Fruit fly (Drosophila melanogaster) whole organism, embryonic: ENCODE measurements around the gene Sec3.
A peak's percentile ranks its signal among the peaks of the same experiment; 100 is the strongest.

Experiments
- Antp ChIP-seq: fragments of 200-800 bp; sonication (Bioruptor generic); optimal IDR thresholded peaks from 3 replicates; lab custom pipeline; 2016; ENCODE audit warnings: missing biosample characterization, missing genetic modification characterization
- B-H1 ChIP-seq: fragments of 200-800 bp; sonication (Bioruptor generic); IDR thresholded peaks from 3 replicates; pipeline ENCODE4 v1.3.6; 2022; ENCODE audit warnings: missing biosample characterization, missing genetic modification characterization
- BEAF-32 ChIP-seq: fragments of 200-800 bp; sonication (Bioruptor generic); optimal IDR thresholded peaks from 3 replicates; lab custom pipeline; 2017; ENCODE audit warnings: missing biosample characterization, missing genetic modification characterization, mild to moderate bottlenecking, moderate library complexity, missing genetic modification reagents
- Bdp1 ChIP-seq: fragments of 200-800 bp; sonication (Bioruptor generic); optimal IDR thresholded peaks from 3 replicates; lab custom pipeline; 2016; ENCODE audit warnings: missing biosample characterization, missing genetic modification characterization
- BtbVII ChIP-seq: fragments of 200-800 bp; sonication (Bioruptor generic); optimal IDR thresholded peaks from 3 replicates; lab custom pipeline; 2017; ENCODE audit warnings: missing biosample characterization, mild to moderate bottlenecking, missing genetic modification characterization
- CG10267 ChIP-seq: fragments of 200-800 bp; sonication (Bioruptor generic); optimal IDR thresholded peaks from 2 replicates; lab custom pipeline; 2018; ENCODE audit warnings: missing biosample characterization, mild to moderate bottlenecking, missing genetic modification characterization, moderate library complexity
- CG15696 ChIP-seq: fragments of 200-800 bp; sonication (Bioruptor generic); optimal IDR thresholded peaks from 2 replicates; lab custom pipeline; 2019; ENCODE audit warnings: missing biosample characterization, mild to moderate bottlenecking, missing genetic modification characterization, moderate library complexity
- CG17568 ChIP-seq: fragments of 200-800 bp; sonication (Bioruptor generic); optimal IDR thresholded peaks from 2 replicates; lab custom pipeline; 2018; ENCODE audit warnings: missing biosample characterization, mild to moderate bottlenecking, missing genetic modification characterization, moderate library complexity
- CG1832 ChIP-seq: fragments of 200-800 bp; sonication (Bioruptor generic); optimal IDR thresholded peaks from 2 replicates; lab custom pipeline; 2017; ENCODE audit warnings: missing biosample characterization, mild to moderate bottlenecking, missing genetic modification characterization, inconsistent platforms
- CG2199 ChIP-seq: fragments of 200-800 bp; sonication (Bioruptor generic); IDR thresholded peaks from 3 replicates; pipeline ENCODE4 v1.3.6; 2022; ENCODE audit warnings: missing biosample characterization, missing genetic modification characterization
- CG30403 ChIP-seq: fragments of 200-800 bp; sonication (Bioruptor generic); optimal IDR thresholded peaks from 3 replicates; lab custom pipeline; 2016; ENCODE audit warnings: missing biosample characterization, missing genetic modification characterization
- CG3407 ChIP-seq: fragments of 200-800 bp; sonication (Bioruptor generic); optimal IDR thresholded peaks from 2 replicates; lab custom pipeline; 2018; ENCODE audit warnings: missing biosample characterization, mild to moderate bottlenecking, missing genetic modification characterization
- CG34422 ChIP-seq: fragments of 200-800 bp; sonication (Bioruptor generic); IDR thresholded peaks from 3 replicates; pipeline ENCODE4 v1.3.6; 2022; ENCODE audit warnings: missing biosample characterization, missing genetic modification characterization
- CG3995 ChIP-seq: fragments of 200-800 bp; sonication (Bioruptor generic); optimal IDR thresholded peaks from 3 replicates; lab custom pipeline; 2016; ENCODE audit warnings: missing biosample characterization, missing genetic modification characterization
- CG5245 ChIP-seq: fragments of 200-800 bp; sonication (Bioruptor generic); optimal IDR thresholded peaks from 3 replicates; lab custom pipeline; 2016; ENCODE audit warnings: missing biosample characterization, missing genetic modification characterization
- CG6654 ChIP-seq: fragments of 200-800 bp; sonication (Bioruptor generic); optimal IDR thresholded peaks from 2 replicates; lab custom pipeline; 2017; ENCODE audit warnings: missing biosample characterization, mild to moderate bottlenecking, missing genetic modification characterization
- CG9932 ChIP-seq: fragments of 200-800 bp; sonication (Bioruptor generic); IDR thresholded peaks from 2 replicates; pipeline ENCODE4 v1.3.6; 2022; ENCODE audit warnings: missing biosample characterization, missing genetic modification characterization
- CoRest ChIP-seq: fragments of 200-800 bp; sonication (Bioruptor generic); optimal IDR thresholded peaks from 3 replicates; lab custom pipeline; 2018; ENCODE audit warnings: missing biosample characterization, mild to moderate bottlenecking, missing genetic modification characterization, moderate library complexity
- Dll ChIP-seq: fragments of 200-800 bp; sonication (Bioruptor generic); IDR thresholded peaks from 4 replicates; pipeline ENCODE4 v1.3.6; 2022; ENCODE audit warnings: missing biosample characterization, missing genetic modification characterization; ENCODE audit not compliant: partially characterized antibody
- ERR ChIP-seq: fragments of 200-800 bp; sonication (Bioruptor generic); optimal IDR thresholded peaks from 2 replicates; lab custom pipeline; 2016; ENCODE audit warnings: missing biosample characterization, missing genetic modification characterization
- Fer3 ChIP-seq: fragments of 200-800 bp; sonication (Bioruptor generic); optimal IDR thresholded peaks from 2 replicates; lab custom pipeline; 2018; ENCODE audit warnings: missing biosample characterization, mild to moderate bottlenecking, missing genetic modification characterization, moderate library complexity
- HLH4C ChIP-seq: fragments of 200-800 bp; sonication (Bioruptor generic); IDR thresholded peaks from 3 replicates; pipeline ENCODE4 v1.3.6; 2022; ENCODE audit warnings: missing biosample characterization, missing genetic modification characterization; ENCODE audit not compliant: partially characterized antibody
- Jarid2 ChIP-seq: fragments of 200-800 bp; sonication (Bioruptor generic); optimal IDR thresholded peaks from 3 replicates; lab custom pipeline; 2017; ENCODE audit warnings: mild to moderate bottlenecking, missing biosample characterization, missing genetic modification reagents, missing genetic modification characterization
- Meics ChIP-seq: fragments of 200-800 bp; sonication (Bioruptor generic); optimal IDR thresholded peaks from 2 replicates; lab custom pipeline; 2017; ENCODE audit warnings: missing biosample characterization, mild to moderate bottlenecking, missing genetic modification characterization
- Pdp1 ChIP-seq, 2 experiments: fragments of 200-800 bp; sonication (Bioruptor generic); optimal IDR thresholded peaks; 3 replicates each; lab custom pipeline; 2016; ENCODE audit warnings: missing biosample characterization in 2 of 2, missing genetic modification characterization in 2 of 2, mild to moderate bottlenecking in 1 of 2, moderate library complexity in 1 of 2
- Taf1 ChIP-seq: fragments of 200-800 bp; sonication (Bioruptor generic); IDR thresholded peaks from 2 replicates; pipeline ENCODE4 v1.3.6; 2022; ENCODE audit warnings: missing biosample characterization, missing genetic modification characterization
- amos ChIP-seq: fragments of 200-800 bp; sonication (Bioruptor generic); IDR thresholded peaks from 2 replicates; pipeline ENCODE4 v1.3.6; 2022; ENCODE audit warnings: missing biosample characterization, missing genetic modification characterization; ENCODE audit not compliant: partially characterized antibody
- aop ChIP-seq: fragments of 200-800 bp; sonication (Bioruptor generic); IDR thresholded peaks from 2 replicates; pipeline ENCODE4 v1.3.6; 2022; ENCODE audit warnings: missing biosample characterization, missing genetic modification characterization
- ap ChIP-seq: fragments of 200-800 bp; sonication (Bioruptor generic); IDR thresholded peaks from 2 replicates; pipeline ENCODE4 v1.3.6; 2022; ENCODE audit warnings: missing biosample characterization, missing genetic modification characterization
- bab2 ChIP-seq: fragments of 200-800 bp; sonication (Bioruptor generic); optimal IDR thresholded peaks from 2 replicates; lab custom pipeline; 2016; ENCODE audit warnings: missing biosample characterization, missing genetic modification characterization
- btn ChIP-seq: fragments of 200-800 bp; sonication (Bioruptor generic); optimal IDR thresholded peaks from 2 replicates; lab custom pipeline; 2016; ENCODE audit warnings: missing biosample characterization, missing genetic modification characterization
- chm ChIP-seq: fragments of 200-800 bp; sonication (Bioruptor generic); IDR thresholded peaks from 2 replicates; pipeline ENCODE4 v1.3.6; 2022; ENCODE audit warnings: missing biosample characterization, missing genetic modification characterization
- dati ChIP-seq: fragments of 200-800 bp; sonication (Bioruptor generic); IDR thresholded peaks from 2 replicates; pipeline ENCODE4 v1.3.6; 2022; ENCODE audit warnings: missing biosample characterization, missing genetic modification characterization
- dpn ChIP-seq, 2 experiments: fragments of 200-800 bp; sonication (Bioruptor generic); optimal IDR thresholded peaks; 3 replicates each; lab custom pipeline; 2016; ENCODE audit warnings: missing biosample characterization in 2 of 2, missing genetic modification characterization in 2 of 2
- eve ChIP-seq, 2 experiments: fragments of >200 bp; optimal IDR thresholded peaks; 2 replicates each; lab custom pipeline; 2017; ENCODE audit warnings: missing biosample characterization in 2 of 2, missing genetic modification characterization in 2 of 2
- gcm2 ChIP-seq: fragments of 200-800 bp; sonication (Bioruptor generic); optimal IDR thresholded peaks from 2 replicates; lab custom pipeline; 2016; ENCODE audit warnings: missing biosample characterization, missing genetic modification characterization
- gem ChIP-seq: fragments of 200-800 bp; sonication (Bioruptor generic); optimal IDR thresholded peaks from 2 replicates; lab custom pipeline; 2019; ENCODE audit warnings: missing biosample characterization, mild to moderate bottlenecking, missing genetic modification characterization, moderate library complexity
- grn ChIP-seq: fragments of 200-800 bp; sonication (Bioruptor generic); optimal IDR thresholded peaks from 3 replicates; lab custom pipeline; 2017; ENCODE audit warnings: missing biosample characterization, missing genetic modification characterization
- hbn ChIP-seq: fragments of 200-800 bp; sonication (Bioruptor generic); IDR thresholded peaks from 2 replicates; pipeline ENCODE4 v1.3.6; 2022; ENCODE audit warnings: missing biosample characterization, missing genetic modification characterization; ENCODE audit not compliant: partially characterized antibody
- her ChIP-seq: fragments of 200-800 bp; sonication (Bioruptor generic); optimal IDR thresholded peaks from 2 replicates; lab custom pipeline; 2016; ENCODE audit warnings: missing biosample characterization, missing genetic modification characterization
- lmd ChIP-seq: fragments of 200-800 bp; sonication (Bioruptor generic); IDR thresholded peaks from 2 replicates; pipeline ENCODE4 v1.3.6; 2022; ENCODE audit warnings: missing biosample characterization, missing genetic modification characterization
- pb ChIP-seq: fragments of 200-800 bp; sonication (Bioruptor generic); optimal IDR thresholded peaks from 3 replicates; lab custom pipeline; 2016; ENCODE audit warnings: missing biosample characterization, missing genetic modification characterization
- scrt ChIP-seq: fragments of 200-800 bp; sonication (Bioruptor generic); optimal IDR thresholded peaks from 2 replicates; lab custom pipeline; 2018; ENCODE audit warnings: missing biosample characterization, mild to moderate bottlenecking, missing genetic modification characterization, moderate library complexity
- shn ChIP-seq: fragments of 200-800 bp; sonication (Bioruptor generic); optimal IDR thresholded peaks from 3 replicates; lab custom pipeline; 2016; ENCODE audit warnings: missing biosample characterization, missing genetic modification characterization
- slou ChIP-seq: fragments of 200-800 bp; sonication (Bioruptor generic); optimal IDR thresholded peaks from 3 replicates; lab custom pipeline; 2016; ENCODE audit warnings: missing biosample characterization, missing genetic modification characterization
- sob ChIP-seq: fragments of 200-800 bp; sonication (Bioruptor generic); IDR thresholded peaks from 2 replicates; pipeline ENCODE4 v1.3.6; 2022; ENCODE audit warnings: missing biosample characterization, missing genetic modification characterization
- tap ChIP-seq: fragments of 200-800 bp; optimal IDR thresholded peaks from 3 replicates; lab custom pipeline; 2019; ENCODE audit warnings: missing biosample characterization, mild to moderate bottlenecking, missing genetic modification characterization, moderate library complexity
- tll ChIP-seq, 2 experiments: fragments of 200-800 bp in 1 of 2; fragments of >200 bp in 1 of 2; sonication (Bioruptor generic) in 1 of 2; optimal IDR thresholded peaks; 2 replicates each; lab custom pipeline; 2017 to 2019; ENCODE audit warnings: missing biosample characterization in 2 of 2, missing genetic modification characterization in 2 of 2, mild to moderate bottlenecking in 1 of 2, moderate library complexity in 1 of 2
- twi ChIP-seq: fragments of 200-800 bp; optimal IDR thresholded peaks from 2 replicates; lab custom pipeline; 2019; ENCODE audit warnings: missing biosample characterization, mild to moderate bottlenecking, missing genetic modification characterization, moderate library complexity
- usp ChIP-seq: fragments of >200 bp; optimal IDR thresholded peaks from 2 replicates; lab custom pipeline; 2017; ENCODE audit warnings: missing biosample characterization, missing genetic modification characterization
- vvl ChIP-seq: fragments of 200-800 bp; sonication (Bioruptor generic); IDR thresholded peaks from 2 replicates; pipeline ENCODE4 v1.3.6; 2022; ENCODE audit warnings: missing biosample characterization, missing genetic modification characterization

Gene Sec3

DNA sequence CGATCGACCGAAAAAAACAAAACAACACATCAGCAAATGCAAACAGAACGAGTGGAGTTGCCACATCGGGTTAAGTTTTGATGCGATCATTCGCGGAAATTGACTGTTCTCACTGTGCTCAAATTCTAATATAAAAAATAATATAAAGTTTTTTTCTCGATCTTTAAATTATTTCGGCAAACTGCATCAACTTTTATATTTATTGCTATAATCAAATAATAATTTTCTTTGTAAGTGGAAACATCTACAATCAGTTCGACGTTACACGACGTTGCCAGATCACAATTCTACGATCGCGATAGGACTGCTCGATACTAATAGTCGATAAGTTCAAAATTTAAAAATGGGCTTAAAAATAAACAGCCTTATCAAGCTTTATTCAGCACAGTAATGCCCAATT is 3.8 kb upstream of the Sec3 start, which contains the start of gene Gorab (continued):
- TF ChIP-seq CG3407 (GFP tag; lab: Kevin White, UChicago): peak; percentile 49
- peak; percentile 77 for TF ChIP-seq grn (GFP tag; lab: Kevin White, UChicago)
- peak; percentile 43 for TF ChIP-seq CG6654
- peak; percentile 83 for TF ChIP-seq bab2 (GFP tag; lab: Kevin White, UChicago)
- peak; percentile 77 for TF ChIP-seq Bdp1
- TF ChIP-seq scrt (GFP tag; lab: Kevin White, UChicago): peak; percentile 32
- TF ChIP-seq BtbVII (GFP tag; lab: Kevin White, UChicago): peak; percentile 55
- TF ChIP-seq Antp (GFP tag; lab: Kevin White, UChicago): peak; percentile 7
- no peak for TF ChIP-seq CG1832 (GFP tag; lab: Kevin White, UChicago)
- TF ChIP-seq Dll (GFP tag; lab: Robert Waterston, UW): peak; percentile 73
- TF ChIP-seq dati (GFP tag; lab: Robert Waterston, UW): peak; percentile 88
- TF ChIP-seq ERR (GFP tag; lab: Kevin White, UChicago): peak; percentile 32
- peak; percentile 86 for TF ChIP-seq CG15696 (tag; lab: Kevin White, UChicago)
- peak; percentile 83; the same call in 2 of the 3 replicates for TF ChIP-seq CG2199 (GFP tag; lab: Robert Waterston, UW)
- peak; percentile 90 for TF ChIP-seq Taf1 (GFP tag; lab: Robert Waterston, UW)
- peak; percentile 97 for TF ChIP-seq CG9932 (GFP tag; lab: Robert Waterston, UW)
- TF ChIP-seq lmd (GFP tag; lab: Robert Waterston, UW): peak; percentile 94
- TF ChIP-seq shn (GFP tag; lab: Kevin White, UChicago): peak; percentile 32
- peak; percentile 93 for TF ChIP-seq B-H1
- TF ChIP-seq Jarid2 (GFP tag; lab: Kevin White, UChicago): peak; percentile 19
- TF ChIP-seq CG3995: peak; percentile 38
- TF ChIP-seq pb (GFP tag; lab: Kevin White, UChicago): no peak
- peak; percentile 89 for TF ChIP-seq chm (GFP tag; lab: Robert Waterston, UW)
- TF ChIP-seq CG34422 (GFP tag; lab: Robert Waterston, UW): peak; percentile 97
- TF ChIP-seq Pdp1 (GFP tag; optimal IDR thresholded peaks at IDR 0.05; lab: Kevin White, UChicago): peak; percentile 76 to 77
- peak; percentile 74 for TF ChIP-seq CG5245
- TF ChIP-seq dpn (GFP tag; optimal IDR thresholded peaks at IDR 0.05; lab: Kevin White, UChicago): peak; percentile 83 to 93
- peak; percentile 84 for TF ChIP-seq CG30403 (GFP tag; lab: Kevin White, UChicago)
- peak; percentile 67 for TF ChIP-seq twi
- TF ChIP-seq CG10267 (tag; lab: Kevin White, UChicago): peak; percentile 85
- peak; percentile 91 for TF ChIP-seq CoRest (tag; lab: Kevin White, UChicago)
- peak; percentile 45 for TF ChIP-seq gcm2
- peak; percentile 90 for TF ChIP-seq gem (tag; lab: Kevin White, UChicago)
- TF ChIP-seq amos (GFP tag; lab: Robert Waterston, UW): peak; percentile 54
- peak; percentile 8 for TF ChIP-seq btn (GFP tag; lab: Kevin White, UChicago)
- TF ChIP-seq tll (GFP tag; optimal IDR thresholded peaks at IDR 0.05; lab: Kevin White, UChicago): peak in 1 of 2 experiments; percentile 31
- TF ChIP-seq BEAF-32: peak; percentile 76
- TF ChIP-seq Meics (GFP tag; lab: Kevin White, UChicago): peak; percentile 79
- TF ChIP-seq sob (GFP tag; lab: Robert Waterston, UW): peak; percentile 94
- peak; percentile 96 for TF ChIP-seq ap (GFP tag; lab: Robert Waterston, UW)
- TF ChIP-seq tap: peak; percentile 69
- peak; percentile 57 for TF ChIP-seq hbn
- no peak for TF ChIP-seq eve (GFP tag; optimal IDR thresholded peaks at IDR 0.05; lab: Kevin White, UChicago)
- peak; percentile 97 for TF ChIP-seq vvl (GFP tag; lab: Robert Waterston, UW)
- TF ChIP-seq usp: no peak
- TF ChIP-seq slou: peak; percentile 79
- TF ChIP-seq HLH4C: peak; percentile 44; the same call in 2 of the 3 replicates
- TF ChIP-seq Fer3 (tag; lab: Kevin White, UChicago): peak; percentile 87
- TF ChIP-seq aop: peak; percentile 78
- TF ChIP-seq CG17568 (GFP tag; lab: Kevin White, UChicago): peak; percentile 68
- no peak for TF ChIP-seq her (GFP tag; lab: Kevin White, UChicago)
